Worm (Caenorhabditis elegans) whole organism, dauer: ENCODE measurements around the gene R02D3.8.

ENCODE experiments used
- unc-62 ChIP-seq: sonication (generic microtip); optimal IDR thresholded peaks from 2 replicates; lab custom pipeline; 2017; ENCODE audit warnings: missing biosample characterization, missing genetic modification reagents, missing genetic modification characterization

R02D3.8 gene

DNA sequence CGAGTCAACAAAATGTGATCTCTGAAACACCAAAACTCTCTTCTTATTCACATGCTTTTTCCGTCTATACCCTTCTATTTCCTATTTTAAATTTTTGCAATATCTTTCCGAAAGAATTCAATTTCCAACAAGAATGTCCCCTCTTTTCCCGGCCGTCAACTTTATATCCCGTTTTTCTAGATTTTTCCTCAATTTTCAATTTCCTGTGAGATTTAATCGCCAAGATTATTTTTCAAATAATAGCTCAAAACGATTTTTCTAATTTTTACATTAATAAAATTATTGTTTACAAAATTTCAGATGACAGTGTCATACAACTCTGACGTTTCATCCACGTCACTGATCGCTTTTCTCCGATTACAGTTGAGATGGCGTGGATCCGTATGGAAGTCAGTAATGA is 26.3 kb upstream of the R02D3.8 start, which contains the start of gene best-19:
Gene best-19 (plus strand): TSS at position 301 of the 400 bp plus-strand sequence.
- TF ChIP-seq unc-62 (GFP tag; lab: Kevin White, UChicago): no peak

- no peak for TF ChIP-seq unc-62 (GFP tag; lab: Kevin White, UChicago)
Observed at ce11 chrIV:282008-282407, 25.0 kb upstream of the R02D3.8 start.

- TF ChIP-seq unc-62 (GFP tag; lab: Kevin White, UChicago): no peak
Observed at ce11 chrIV:278284-278683, 21.3 kb upstream of the R02D3.8 start.

ce11 chrIV:275146-275545 is 18.1 kb upstream of the R02D3.8 start:
- TF ChIP-seq unc-62 (GFP tag; lab: Kevin White, UChicago): no peak

- no peak for TF ChIP-seq unc-62 (GFP tag; lab: Kevin White, UChicago)
Observed at ce11 chrIV:274185-274584, 17.2 kb upstream of the R02D3.8 start, which contains the start of gene sma-10. Gene sma-10 (plus strand): TSS chrIV:274420.

ce11 chrIV:273299-273698 is 16.3 kb upstream of the R02D3.8 start, which contains the start of gene srh-282:
Gene srh-282 (minus strand): TSS chrIV:273399.
- TF ChIP-seq unc-62 (GFP tag; lab: Kevin White, UChicago): no peak

DNA sequence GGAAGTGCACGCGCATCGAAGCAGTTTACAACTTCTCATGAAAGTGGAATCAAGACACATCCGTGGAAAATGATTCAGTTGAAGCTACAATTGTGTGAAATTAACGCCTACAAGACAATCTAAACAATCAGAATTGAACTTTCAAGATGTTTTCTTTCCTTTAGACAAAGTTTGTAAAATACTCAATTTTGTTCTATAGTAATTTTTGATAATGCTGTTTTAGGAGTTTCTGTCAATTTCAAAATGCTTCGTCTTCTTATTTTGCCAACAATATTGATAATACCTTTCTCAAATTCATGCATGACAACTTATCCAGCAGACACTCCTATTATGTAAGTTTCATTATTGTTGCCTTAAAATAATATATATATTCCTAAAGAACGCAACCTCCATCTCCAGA is 12.1 kb upstream of the R02D3.8 start, which contains the start of gene T21D12.11:
Gene T21D12.11 (plus strand): TSS at position 301 of the 400 bp plus-strand sequence.
- TF ChIP-seq unc-62 (GFP tag; lab: Kevin White, UChicago): no peak

DNA sequence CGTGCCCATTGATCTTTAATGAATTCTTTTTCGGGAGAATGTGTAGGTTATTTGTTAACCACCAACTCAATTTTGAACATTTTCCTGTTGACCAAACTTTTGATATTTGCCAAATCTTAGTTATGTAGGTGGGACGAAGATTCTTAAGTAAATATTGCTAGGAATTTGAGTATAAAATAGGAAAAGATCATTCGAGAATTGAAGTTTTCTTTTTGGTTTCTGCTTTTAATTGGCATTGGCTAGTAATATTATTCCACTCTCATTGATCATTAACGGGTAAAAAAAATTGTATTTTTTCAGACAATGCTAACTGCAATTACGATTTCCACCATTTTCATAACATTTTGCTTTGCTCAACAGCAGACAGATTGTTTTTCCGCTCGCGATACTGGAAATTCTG is 9.1 kb upstream of the R02D3.8 start, which contains the start of gene T21D12.12:
Gene T21D12.12 (plus strand): TSS at position 301 of the 400 bp plus-strand sequence.
- TF ChIP-seq unc-62 (GFP tag; lab: Kevin White, UChicago): no peak

ce11 chrIV:264182-264709 is 7.2 kb upstream of the R02D3.8 start, which contains the start of gene pat-6:
Gene pat-6 (minus strand): TSS chrIV:264232.
- no peak for TF ChIP-seq unc-62 (GFP tag; lab: Kevin White, UChicago)

ce11 chrIV:262460-262859 is 5.5 kb upstream of the R02D3.8 start:
- no peak for TF ChIP-seq unc-62 (GFP tag; lab: Kevin White, UChicago)

- no peak for TF ChIP-seq unc-62 (GFP tag; lab: Kevin White, UChicago)
Observed at ce11 chrIV:261607-262006, 4.6 kb upstream of the R02D3.8 start, which contains the start of gene pqbp-1.1. Gene pqbp-1.1 (minus strand): TSS chrIV:261683.

DNA sequence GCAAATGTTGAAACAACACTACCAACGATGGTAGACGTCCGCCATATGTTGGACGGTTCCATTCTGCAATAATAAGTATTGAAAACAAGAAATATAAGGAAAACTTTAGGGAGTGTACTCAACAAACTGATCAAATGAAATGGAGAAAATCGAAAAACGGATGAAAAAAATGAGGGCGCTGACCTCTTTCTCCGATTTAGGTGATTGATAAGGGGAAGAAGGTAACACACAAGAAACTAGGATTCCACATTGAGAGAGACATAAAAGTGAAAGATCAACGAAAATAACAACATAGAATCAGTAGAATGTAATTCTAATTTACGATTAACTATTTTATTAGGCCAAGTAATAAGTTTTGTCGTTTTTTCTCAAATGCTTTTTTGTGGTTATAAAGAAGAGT is 2.1 kb upstream of the R02D3.8 start, which contains the start of gene dpy-9:
Gene dpy-9 (minus strand): TSS at position 63 of the 400 bp plus-strand sequence.
- no peak for TF ChIP-seq unc-62 (GFP tag; lab: Kevin White, UChicago)

DNA sequence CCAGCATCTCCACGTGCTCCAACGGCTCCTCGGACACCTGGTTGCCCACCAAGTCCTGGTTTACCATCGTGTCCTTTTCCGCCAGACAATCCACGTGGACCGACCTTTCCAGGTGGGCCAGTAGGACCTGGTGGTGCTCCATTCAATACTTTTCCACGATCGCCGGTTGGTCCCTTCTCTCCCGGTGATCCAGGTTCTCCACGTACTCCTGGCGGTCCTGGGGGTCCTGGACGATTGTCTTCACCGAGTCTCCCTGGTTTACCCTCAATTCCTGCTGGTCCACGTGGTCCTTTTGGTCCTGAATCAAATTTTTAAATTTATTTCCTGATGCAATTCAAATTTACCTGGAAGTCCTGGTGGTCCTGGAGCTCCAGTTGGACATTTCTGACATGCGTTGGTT is 1.4 kb upstream of the R02D3.8 start:
- TF ChIP-seq unc-62 (GFP tag; lab: Kevin White, UChicago): no peak

DNA sequence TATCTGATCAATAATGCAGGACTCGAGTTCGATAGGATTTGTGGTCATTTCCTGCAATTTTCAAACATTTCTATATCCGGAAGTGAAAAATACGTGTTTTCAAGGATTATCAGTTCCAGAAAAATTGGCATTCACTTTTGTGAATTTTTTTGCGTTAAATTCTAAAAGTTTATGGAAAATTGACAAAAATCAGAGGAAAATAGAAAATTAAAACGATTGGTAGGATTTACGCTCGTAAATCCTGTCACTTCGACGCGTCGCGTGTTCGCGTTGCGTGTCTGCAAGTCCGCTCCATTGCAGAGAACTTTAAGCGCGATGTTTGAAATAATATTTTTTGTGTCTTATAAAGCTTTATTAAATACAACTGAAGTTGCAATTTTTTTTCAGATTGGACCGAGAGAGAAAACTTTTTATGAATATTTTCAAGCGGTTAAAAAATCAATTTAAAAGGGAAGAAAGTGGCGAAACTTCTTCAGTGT is 1.6 kb downstream of the R02D3.8 start, which contains the start of gene rcat-1:
Gene rcat-1 (minus strand): TSS at position 51 of the 479 bp plus-strand sequence.
- no peak for TF ChIP-seq unc-62 (GFP tag; lab: Kevin White, UChicago)

DNA sequence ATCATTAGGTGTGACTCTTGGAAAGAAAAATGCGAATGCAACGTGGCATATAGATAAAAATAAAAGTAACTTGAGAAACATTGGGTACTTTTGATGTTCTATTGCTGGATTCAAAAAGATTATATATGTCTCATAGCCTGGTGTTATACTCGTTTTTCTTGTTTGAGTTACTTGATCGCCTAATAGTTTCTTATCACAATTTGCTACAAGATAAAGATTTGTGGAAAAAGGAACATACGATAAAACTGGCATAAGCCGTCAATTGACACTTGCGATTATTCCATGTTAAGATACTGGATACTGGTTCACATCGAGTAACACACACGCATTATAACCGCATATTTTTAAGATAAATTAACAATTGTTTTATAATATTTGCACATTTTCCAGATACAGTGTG is 4.5 kb downstream of the R02D3.8 start, which contains the start of gene grl-19:
Gene grl-19 (minus strand): TSS at position 101 of the 400 bp plus-strand sequence.
- TF ChIP-seq unc-62 (GFP tag; lab: Kevin White, UChicago): no peak

DNA sequence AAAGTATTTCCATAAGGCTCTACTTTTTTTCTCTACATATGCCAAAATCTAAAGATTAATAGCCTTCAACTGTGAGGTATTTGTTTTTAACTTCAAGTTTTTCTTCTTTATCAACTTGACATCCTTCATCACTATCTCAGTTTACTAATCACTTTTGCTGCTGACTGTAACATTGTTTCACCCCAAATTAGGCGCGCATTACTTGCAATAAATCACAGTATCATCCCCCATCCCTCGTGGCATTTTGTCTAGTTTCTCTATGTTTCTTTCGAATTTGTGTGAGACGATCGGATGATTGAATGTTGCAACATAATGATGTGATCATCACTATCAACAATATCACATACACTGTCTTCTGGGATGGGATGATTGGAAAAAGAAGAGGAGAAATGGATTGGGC is 9.5 kb downstream of the R02D3.8 start:
- TF ChIP-seq unc-62 (GFP tag; lab: Kevin White, UChicago): no peak

ce11 chrIV:244843-245242 is 12.2 kb downstream of the R02D3.8 start, which contains the start of gene aass-1:
Gene aass-1 (plus strand): TSS chrIV:245143.
- TF ChIP-seq unc-62 (GFP tag; lab: Kevin White, UChicago): no peak
